Fruit fly (Drosophila melanogaster): ENCODE measurements around the gene CG17712.

- TF ChIP-seq OdsH (GFP tag; optimal IDR thresholded peaks at IDR 0.05) (no peak), eg (GFP tag; IDR thresholded peaks at IDR 0.05) (no peak)
Observed at dm6 chr2L:1717247-1717646, 34.7 kb downstream of the CG17712 start.

Measured in whole organism, prepupa.